Worm (Caenorhabditis elegans) whole organism, late embryonic: ENCODE results near the gene ida-1.

ENCODE experiments used
- C08G9.2 ChIP-seq: sonication (generic microtip); optimal IDR thresholded peaks from 2 replicates; lab custom pipeline; 2016; ENCODE audit warnings: mild to moderate bottlenecking, missing genetic modification characterization, moderate library complexity, missing compliant biosample characterization
- C38D4.7 ChIP-seq: fragments of 200-800 bp; sonication (Bioruptor generic); optimal IDR thresholded peaks from 2 replicates; lab custom pipeline; 2018; ENCODE audit warnings: mild to moderate bottlenecking, missing genetic modification characterization, moderate library complexity, missing compliant biosample characterization
- K02D7.2 ChIP-seq: sonication (generic microtip); optimal IDR thresholded peaks from 2 replicates; lab custom pipeline; 2017; ENCODE audit warnings: mild to moderate bottlenecking, missing genetic modification characterization, missing compliant biosample characterization
- T23F11.4 ChIP-seq: fragments of 200-800 bp; sonication (Bioruptor generic); optimal IDR thresholded peaks from 2 replicates; lab custom pipeline; 2018; ENCODE audit warnings: mild to moderate bottlenecking, missing genetic modification characterization, missing compliant biosample characterization
- Y22D7AL.16 ChIP-seq: sonication (generic microtip); optimal IDR thresholded peaks from 2 replicates; lab custom pipeline; 2016; ENCODE audit warnings: missing genetic modification characterization, missing compliant biosample characterization
- ahr-1 ChIP-seq: sonication (generic microtip); optimal IDR thresholded peaks from 2 replicates; lab custom pipeline; 2016; ENCODE audit warnings: missing genetic modification characterization, missing compliant biosample characterization
- ceh-14 ChIP-seq: sonication (generic microtip); optimal IDR thresholded peaks from 2 replicates; lab custom pipeline; 2016; ENCODE audit warnings: missing genotype, missing genetic modification characterization, missing compliant biosample characterization
- ceh-22 ChIP-seq: sonication (generic microtip); optimal IDR thresholded peaks from 2 replicates; lab custom pipeline; 2017; ENCODE audit warnings: missing biosample characterization, missing genetic modification characterization
- ceh-24 ChIP-seq: sonication (generic microtip); optimal IDR thresholded peaks from 2 replicates; lab custom pipeline; 2016; ENCODE audit warnings: mild to moderate bottlenecking, missing genetic modification characterization, missing compliant biosample characterization
- ceh-30 ChIP-seq: fragments of 150-350 bp; optimal IDR thresholded peaks from 2 replicates; lab custom pipeline; 2014; ENCODE audit warnings: missing biosample characterization, missing genetic modification characterization
- ceh-6 ChIP-seq: fragments of 200-800 bp; sonication (Bioruptor generic); optimal IDR thresholded peaks from 2 replicates; lab custom pipeline; 2018; ENCODE audit warnings: mild to moderate bottlenecking, missing genetic modification characterization, missing compliant biosample characterization
- ceh-9 ChIP-seq: sonication (generic microtip); optimal IDR thresholded peaks from 2 replicates; lab custom pipeline; 2016; ENCODE audit warnings: mild to moderate bottlenecking, missing genetic modification characterization, inconsistent platforms, missing compliant biosample characterization
- dve-1 ChIP-seq: sonication (generic microtip); optimal IDR thresholded peaks from 2 replicates; lab custom pipeline; 2017; ENCODE audit warnings: antibody characterized with exemption, mild to moderate bottlenecking, missing genetic modification characterization, missing compliant biosample characterization
- ets-4 ChIP-seq: sonication (generic microtip); optimal IDR thresholded peaks from 2 replicates; lab custom pipeline; 2016; ENCODE audit warnings: missing genetic modification characterization, missing compliant biosample characterization
- eyg-1 ChIP-seq: sonication (generic microtip); optimal IDR thresholded peaks from 2 replicates; lab custom pipeline; 2016; ENCODE audit warnings: missing genotype, missing genetic modification characterization, missing compliant biosample characterization
- fkh-10 ChIP-seq: fragments of 150-350 bp; optimal IDR thresholded peaks from 2 replicates; lab custom pipeline; 2014; ENCODE audit warnings: missing biosample characterization, missing genetic modification reagents, missing genetic modification characterization
- fkh-6 ChIP-seq: sonication (generic microtip); optimal IDR thresholded peaks from 2 replicates; lab custom pipeline; 2016; ENCODE audit warnings: missing genetic modification characterization, missing compliant biosample characterization
- gmeb-2 ChIP-seq: sonication (generic microtip); optimal IDR thresholded peaks from 2 replicates; lab custom pipeline; 2016; ENCODE audit warnings: missing genetic modification characterization, inconsistent platforms, missing compliant biosample characterization
- hlh-13 ChIP-seq: fragments of 200-800 bp; sonication (Bioruptor generic); optimal IDR thresholded peaks from 2 replicates; lab custom pipeline; 2018; ENCODE audit warnings: mild to moderate bottlenecking, missing genetic modification characterization, missing compliant biosample characterization
- hlh-15 ChIP-seq: sonication (generic microtip); optimal IDR thresholded peaks from 2 replicates; lab custom pipeline; 2016; ENCODE audit warnings: missing genetic modification characterization, missing compliant biosample characterization
- hlh-30 ChIP-seq: sonication (generic microtip); optimal IDR thresholded peaks from 2 replicates; lab custom pipeline; 2017; ENCODE audit warnings: antibody characterized with exemption, missing genetic modification characterization, missing compliant biosample characterization; ENCODE audit not compliant: insufficient read depth
- lim-6 ChIP-seq: sonication (generic microtip); optimal IDR thresholded peaks from 2 replicates; lab custom pipeline; 2016; ENCODE audit warnings: missing genetic modification characterization, missing compliant biosample characterization
- mec-3 ChIP-seq: sonication (generic microtip); optimal IDR thresholded peaks from 2 replicates; lab custom pipeline; 2016; ENCODE audit warnings: borderline replicate concordance, missing genetic modification characterization, missing compliant biosample characterization
- nfya-1 ChIP-seq: sonication (generic microtip); optimal IDR thresholded peaks from 2 replicates; lab custom pipeline; 2017; ENCODE audit warnings: missing genetic modification characterization, mild to moderate bottlenecking, missing compliant biosample characterization, antibody characterized with exemption, moderate library complexity
- nhr-232 ChIP-seq: sonication (generic microtip); optimal IDR thresholded peaks from 2 replicates; lab custom pipeline; 2016; ENCODE audit warnings: missing genetic modification characterization, missing compliant biosample characterization
- pax-1 ChIP-seq: fragments of 150-350 bp; optimal IDR thresholded peaks from 2 replicates; lab custom pipeline; 2014; ENCODE audit warnings: missing biosample characterization, missing genetic modification characterization
- pqm-1 ChIP-seq: sonication (generic microtip); optimal IDR thresholded peaks from 2 replicates; lab custom pipeline; 2016; ENCODE audit warnings: missing genetic modification characterization, missing compliant biosample characterization
- ref-2 ChIP-seq: sonication (generic microtip); optimal IDR thresholded peaks from 2 replicates; lab custom pipeline; 2016; ENCODE audit warnings: missing genetic modification characterization, missing compliant biosample characterization
- sdc-2 ChIP-seq: sonication (generic microtip); optimal IDR thresholded peaks from 2 replicates; lab custom pipeline; 2016; ENCODE audit warnings: missing genotype, missing genetic modification characterization, missing compliant biosample characterization
- syd-9 ChIP-seq: sonication (generic microtip); optimal IDR thresholded peaks from 2 replicates; lab custom pipeline; 2016; ENCODE audit warnings: mild to moderate bottlenecking, missing genetic modification characterization, moderate library complexity, missing compliant biosample characterization
- tbx-7 ChIP-seq: sonication (generic microtip); optimal IDR thresholded peaks from 2 replicates; lab custom pipeline; 2016; ENCODE audit warnings: missing genotype, missing genetic modification characterization, missing compliant biosample characterization
- unc-42 ChIP-seq: sonication (generic microtip); optimal IDR thresholded peaks from 2 replicates; lab custom pipeline; 2016; ENCODE audit warnings: missing genotype, missing genetic modification characterization, missing compliant biosample characterization
- ztf-16 ChIP-seq: sonication (generic microtip); optimal IDR thresholded peaks from 2 replicates; lab custom pipeline; 2017; ENCODE audit warnings: missing genetic modification characterization, missing compliant biosample characterization

ida-1 gene

DNA sequence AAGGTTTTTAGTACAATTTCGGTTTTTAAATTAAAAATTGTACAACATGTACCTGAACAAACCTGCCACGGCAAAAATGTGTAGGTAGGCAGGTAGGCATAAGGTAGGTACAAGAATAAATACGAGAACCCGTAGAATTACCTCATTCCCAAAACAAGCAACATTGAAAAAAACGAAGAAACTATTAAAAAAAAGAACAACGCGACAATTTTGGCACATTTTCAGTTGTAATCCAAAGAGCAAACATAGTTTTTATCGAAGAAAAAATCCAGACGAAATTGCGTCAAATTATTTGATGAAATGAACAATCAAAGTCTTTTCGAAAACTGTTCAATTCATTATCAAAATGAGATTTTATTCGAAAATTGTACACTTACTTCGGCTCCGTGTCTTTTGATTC, 14.7 kb upstream of the ida-1 start, which contains the start of gene B0244.16:
B0244.16 (plus strand) TSS at position 301 of the 400 bp plus-strand sequence.
- TF ChIP-seq ceh-9, result no peak

DNA sequence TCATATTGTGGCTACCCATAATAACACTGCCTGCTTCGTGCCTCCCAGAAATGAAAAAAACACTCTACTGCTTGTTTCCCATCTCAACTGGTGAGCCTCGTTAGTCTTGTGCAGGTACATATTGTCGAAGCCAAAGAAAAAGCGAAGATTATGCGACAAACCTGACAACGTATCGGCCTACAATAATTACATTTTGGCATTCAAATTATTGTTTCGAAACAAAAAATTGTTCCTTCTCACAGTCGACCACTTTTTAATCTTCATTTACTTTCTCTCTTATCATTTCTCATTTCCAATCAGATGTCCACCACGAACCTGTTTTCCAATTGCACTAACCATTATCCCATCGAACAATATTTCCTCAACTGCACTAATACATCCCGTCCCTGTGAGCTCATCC, 12.3 kb upstream of the ida-1 start, which contains the start of gene B0244.15:
B0244.15 (plus strand) TSS at position 301 of the 400 bp plus-strand sequence.
- TF ChIP-seq unc-42 (tag; lab: Kevin White, UChicago) (no peak), ztf-16 (tag; lab: Kevin White, UChicago) (no peak), lim-6 (no peak), gmeb-2 (tag; lab: Kevin White, UChicago) (no peak), hlh-15 (tag; lab: Kevin White, UChicago) (no peak), T23F11.4 (GFP tag; lab: Kevin White, UChicago) (no peak), ceh-14 (tag; lab: Kevin White, UChicago) (no peak), hlh-30 (tag; lab: Kevin White, UChicago) (no peak), hlh-13 (GFP tag; lab: Kevin White, UChicago) (no peak)

DNA sequence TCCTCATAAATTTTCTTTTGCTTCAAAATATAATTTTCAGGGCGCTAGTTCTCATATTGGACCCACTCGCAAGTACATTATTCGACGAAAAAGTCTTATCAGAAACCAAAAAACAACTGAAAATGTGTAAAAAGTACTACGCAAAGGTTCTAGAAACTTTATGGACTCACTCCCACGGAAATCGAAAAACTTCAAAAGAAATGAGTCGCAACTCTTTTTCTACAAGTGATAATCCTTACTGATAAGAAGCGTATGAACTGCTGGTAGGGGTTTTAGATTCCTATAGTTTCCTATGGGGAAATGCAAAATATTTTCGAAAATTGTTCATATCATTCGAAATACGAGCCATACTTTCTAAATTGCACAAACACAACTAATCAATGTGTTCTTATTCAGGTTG, 10.8 kb upstream of the ida-1 start, which contains the start of gene B0244.5:
B0244.5 (plus strand) TSS at position 301 of the 400 bp plus-strand sequence.
- no peak for TF ChIP-seq ceh-6 (GFP tag; lab: Kevin White, UChicago)
- no peak for TF ChIP-seq nfya-1
- no peak for TF ChIP-seq dve-1 (tag; lab: Kevin White, UChicago)
- no peak for TF ChIP-seq ceh-30 (tag; lab: Kevin White, UChicago)
- TF ChIP-seq Y22D7AL.16 (tag; lab: Kevin White, UChicago), result no peak
- no peak for TF ChIP-seq K02D7.2 (tag; lab: Kevin White, UChicago)
- no peak for TF ChIP-seq hlh-13 (GFP tag; lab: Kevin White, UChicago)
- no peak for TF ChIP-seq C38D4.7
- no peak for TF ChIP-seq pax-1 (tag; lab: Kevin White, UChicago)
- no peak for TF ChIP-seq fkh-6 (tag; lab: Kevin White, UChicago)
- TF ChIP-seq ahr-1 (tag; lab: Kevin White, UChicago), result no peak
- no peak for TF ChIP-seq ceh-24
- no peak for TF ChIP-seq eyg-1 (tag; lab: Kevin White, UChicago)
- TF ChIP-seq C08G9.2, result no peak
- TF ChIP-seq ets-4 (tag; lab: Kevin White, UChicago), result no peak
- no peak for TF ChIP-seq mec-3
- TF ChIP-seq nhr-232 (tag; lab: Kevin White, UChicago), result no peak

DNA sequence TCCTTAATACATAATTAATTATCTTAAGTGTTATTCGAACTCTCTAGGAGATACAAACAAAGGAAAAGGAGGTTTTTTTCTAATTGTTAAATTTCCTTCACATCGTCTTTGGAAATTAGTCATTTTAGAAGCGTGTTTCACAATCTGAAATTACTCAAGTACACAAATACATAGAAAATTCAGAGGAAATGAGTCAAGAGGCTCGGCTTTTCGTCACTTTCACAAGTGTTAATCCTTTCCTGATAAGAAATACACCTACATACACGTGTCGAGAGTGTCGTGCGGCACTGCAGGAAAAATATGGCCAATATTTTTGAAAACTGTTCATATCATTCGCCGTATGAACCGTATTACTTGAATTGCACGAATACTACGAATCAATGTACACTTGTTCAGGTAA, 8.2 kb upstream of the ida-1 start, which contains the start of gene B0244.4:
B0244.4 (plus strand) TSS at position 301 of the 400 bp plus-strand sequence.
- TF ChIP-seq ceh-30 (tag; lab: Kevin White, UChicago) (no peak), fkh-10 (GFP tag; lab: Kevin White, UChicago) (no peak), unc-42 (tag; lab: Kevin White, UChicago) (no peak), gmeb-2 (tag; lab: Kevin White, UChicago) (no peak), sdc-2 (no peak), tbx-7 (tag; lab: Kevin White, UChicago) (no peak), nfya-1 (no peak)

DNA sequence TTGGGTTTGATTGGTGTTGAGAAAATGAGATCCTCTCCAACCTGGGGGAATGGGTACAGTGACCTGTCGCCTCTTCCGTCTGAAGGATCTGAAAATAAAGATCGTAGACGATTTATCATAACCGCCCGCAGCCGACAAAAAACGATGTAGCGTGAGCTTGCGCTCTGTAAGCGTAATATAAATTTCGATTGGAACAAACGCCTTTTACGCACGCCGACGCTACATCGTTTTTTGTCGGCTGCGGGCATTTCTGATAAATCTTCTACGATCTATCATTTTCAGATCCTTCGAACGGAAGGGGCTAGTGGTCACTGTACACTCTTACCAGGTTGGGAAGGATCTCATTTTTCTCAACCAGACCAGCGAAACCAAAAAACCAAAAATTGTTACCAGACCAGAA, 7.0 kb upstream of the ida-1 start:
- TF ChIP-seq ceh-22 (tag; lab: Kevin White, UChicago), result no peak
- TF ChIP-seq syd-9 (tag; lab: Kevin White, UChicago), result no peak
- TF ChIP-seq pax-1 (tag; lab: Kevin White, UChicago), result no peak
- TF ChIP-seq ceh-9, result no peak
- TF ChIP-seq ref-2 (tag; lab: Kevin White, UChicago), result no peak
- no peak for TF ChIP-seq pqm-1 (tag; lab: Kevin White, UChicago)
- TF ChIP-seq K02D7.2 (tag; lab: Kevin White, UChicago), result no peak
- TF ChIP-seq, all 69 proteins: peak for 0
